Worm (Caenorhabditis elegans) whole organism, L4 larva: ENCODE data around the gene nhr-65.

ENCODE experiments used
- F26F4.8 ChIP-seq: fragments of 200-800 bp; sonication (Bioruptor generic); conservative IDR thresholded peaks from 2 replicates; pipeline ENCODE4 v1.3.6; 2022; ENCODE audit warnings: missing genetic modification characterization, missing compliant biosample characterization
- T26A8.4 ChIP-seq: fragments of 200-800 bp; sonication (Bioruptor generic); IDR thresholded peaks from 2 replicates; pipeline ENCODE4 v1.3.6; 2022; ENCODE audit warnings: missing genetic modification characterization, missing compliant biosample characterization
- ZK337.2 ChIP-seq: fragments of 200-800 bp; sonication (Bioruptor generic); IDR thresholded peaks from 2 replicates; pipeline ENCODE4 v1.3.6; 2022; ENCODE audit warnings: missing genetic modification reagents, missing genetic modification characterization, missing compliant biosample characterization
- aha-1 ChIP-seq: fragments of 150-350 bp; peaks from one replicate; lab custom pipeline; 2014; ENCODE audit warnings: missing biosample characterization, missing genetic modification characterization
- ceh-82 ChIP-seq: sonication (generic microtip); optimal IDR thresholded peaks from 2 replicates; lab custom pipeline; 2017; ENCODE audit warnings: missing biosample characterization, missing genetic modification characterization
- ces-1 ChIP-seq: fragments of 150-350 bp; sonication (generic microtip); optimal IDR thresholded peaks from 4 replicates; lab custom pipeline; 2014; ENCODE audit warnings: missing biosample characterization, missing genetic modification reagents, missing genetic modification characterization
- daf-8 ChIP-seq: fragments of 200-800 bp; sonication (Bioruptor generic); IDR thresholded peaks from 2 replicates; pipeline ENCODE4 v1.3.6; 2022; ENCODE audit warnings: missing genetic modification characterization, missing compliant biosample characterization
- dmd-6 ChIP-seq: fragments of 200-800 bp; sonication (Bioruptor generic); IDR thresholded peaks from 2 replicates; pipeline ENCODE4 v1.3.6; 2022; ENCODE audit warnings: missing genetic modification reagents, missing genetic modification characterization, missing compliant biosample characterization
- dmd-8 ChIP-seq: fragments of 200-800 bp; sonication (Bioruptor generic); IDR thresholded peaks from 2 replicates; pipeline ENCODE4 v1.3.6; 2022; ENCODE audit warnings: missing genetic modification characterization, missing compliant biosample characterization
- dve-1 ChIP-seq: sonication (generic microtip); optimal IDR thresholded peaks from 2 replicates; lab custom pipeline; 2017; ENCODE audit warnings: antibody characterized with exemption, mild to moderate bottlenecking, missing genetic modification characterization, missing compliant biosample characterization; ENCODE audit not compliant: insufficient read depth
- egl-43 ChIP-seq: fragments of 200-800 bp; sonication (Bioruptor generic); IDR thresholded peaks from 2 replicates; pipeline ENCODE4 v1.3.6; 2022; ENCODE audit warnings: missing genetic modification reagents, missing genetic modification characterization, missing compliant biosample characterization
- fkh-10 ChIP-seq: fragments of 150-350 bp; optimal IDR thresholded peaks from 2 replicates; lab custom pipeline; 2014; ENCODE audit warnings: missing biosample characterization, missing genetic modification reagents, missing genetic modification characterization
- gei-8 ChIP-seq: fragments of 200-800 bp; sonication (Bioruptor generic); optimal IDR thresholded peaks from 2 replicates; lab custom pipeline; 2018; ENCODE audit warnings: mild to moderate bottlenecking, missing genetic modification characterization, missing compliant biosample characterization
- hlh-11 ChIP-seq: fragments of 200-800 bp; sonication (Bioruptor generic); optimal IDR thresholded peaks from 2 replicates; lab custom pipeline; 2018; ENCODE audit warnings: mild to moderate bottlenecking, missing genetic modification characterization, missing compliant biosample characterization
- lin-13 ChIP-seq: fragments of 150-350 bp; optimal IDR thresholded peaks from 2 replicates; lab custom pipeline; 2014; ENCODE audit warnings: missing biosample characterization, missing genetic modification reagents, missing genetic modification characterization
- lsy-2 ChIP-seq, 2 experiments: fragments of 150-350 bp in 1 of 2; sonication (generic microtip) in 1 of 2; optimal IDR thresholded peaks; 2 replicates each; lab custom pipeline; 2014 to 2017; ENCODE audit warnings: missing biosample characterization in 2 of 2, missing genetic modification characterization in 2 of 2
- mdl-1 ChIP-seq, 2 experiments: fragments of 150-350 bp in 1 of 2; sonication (generic microtip) in 1 of 2; optimal IDR thresholded peaks; 2 replicates each; lab custom pipeline; 2014 to 2017; ENCODE audit warnings: missing biosample characterization in 2 of 2, missing genetic modification characterization in 2 of 2
- mep-1 ChIP-seq: fragments of 150-350 bp; sonication (generic microtip); optimal IDR thresholded peaks from 3 replicates; lab custom pipeline; 2014; ENCODE audit warnings: missing biosample characterization, missing genetic modification characterization
- mxl-3 ChIP-seq: fragments of 200-800 bp; sonication (Bioruptor generic); optimal IDR thresholded peaks from 2 replicates; lab custom pipeline; 2018; ENCODE audit warnings: mild to moderate bottlenecking, missing genetic modification characterization, missing compliant biosample characterization
- nhr-10 ChIP-seq: fragments of 150-350 bp; optimal IDR thresholded peaks from 2 replicates; lab custom pipeline; 2014; ENCODE audit warnings: missing biosample characterization, missing genetic modification characterization
- nhr-11 ChIP-seq: fragments of 150-350 bp; optimal IDR thresholded peaks from 2 replicates; lab custom pipeline; 2014; ENCODE audit warnings: missing biosample characterization, missing genetic modification characterization
- nhr-28 ChIP-seq: fragments of 150-350 bp; optimal IDR thresholded peaks from 2 replicates; lab custom pipeline; 2014; ENCODE audit warnings: missing biosample characterization, missing genetic modification characterization
- nhr-76 ChIP-seq: fragments of 150-350 bp; optimal IDR thresholded peaks from 2 replicates; lab custom pipeline; 2014; ENCODE audit warnings: missing biosample characterization, missing genetic modification characterization
- pha-4 ChIP-seq, 2 experiments: fragments of 150-350 bp in 1 of 2; fragments of 200-800 bp in 1 of 2; sonication (Bioruptor generic) in 1 of 2; IDR thresholded peaks in 1 of 2; optimal IDR thresholded peaks in 1 of 2; 2 replicates each; pipeline versions ENCODE4 v1.3.6 to Lab custom; 2014 to 2022; ENCODE audit warnings: missing genetic modification characterization in 2 of 2, missing genetic modification reagents in 2 of 2, missing biosample characterization in 1 of 2, missing compliant biosample characterization in 1 of 2
- php-3 ChIP-seq: fragments of 200-800 bp; sonication (Bioruptor generic); IDR thresholded peaks from 2 replicates; pipeline ENCODE4 v1.3.6; 2022; ENCODE audit warnings: missing genetic modification reagents, missing genetic modification characterization, missing compliant biosample characterization
- pqm-1 ChIP-seq: sonication (generic microtip); optimal IDR thresholded peaks from 2 replicates; lab custom pipeline; 2017; ENCODE audit warnings: missing biosample characterization, missing genetic modification characterization
- rbr-2 ChIP-seq: sonication (generic microtip); optimal IDR thresholded peaks from 2 replicates; lab custom pipeline; 2016; ENCODE audit warnings: missing genotype, missing genetic modification characterization, missing compliant biosample characterization
- sdz-12 ChIP-seq: fragments of 200-800 bp; sonication (Bioruptor generic); optimal IDR thresholded peaks from 2 replicates; lab custom pipeline; 2018; ENCODE audit warnings: mild to moderate bottlenecking, missing genetic modification characterization, missing compliant biosample characterization
- skn-1 ChIP-seq: fragments of 150-350 bp; optimal IDR thresholded peaks from 2 replicates; lab custom pipeline; 2014; ENCODE audit warnings: missing biosample characterization, missing genetic modification characterization
- snpc-4 ChIP-seq: fragments of 150-350 bp; optimal IDR thresholded peaks from 2 replicates; lab custom pipeline; 2014; ENCODE audit warnings: missing biosample characterization, missing genetic modification characterization
- tra-1 ChIP-seq: fragments of 200-800 bp; sonication (Bioruptor generic); IDR thresholded peaks from 2 replicates; pipeline ENCODE4 v1.3.6; 2022; ENCODE audit warnings: missing genetic modification reagents, missing genetic modification characterization, missing compliant biosample characterization
- unc-39 ChIP-seq: sonication (generic microtip); optimal IDR thresholded peaks from 2 replicates; lab custom pipeline; 2017; ENCODE audit warnings: missing biosample characterization, missing genetic modification characterization
- unc-62 ChIP-seq, 3 experiments: fragments of 150-350 bp in 1 of 3; sonication (generic microtip); optimal IDR thresholded peaks in 2 of 3; peaks in 1 of 3; 1 replicate in 1 of 3; 2 replicates in 2 of 3; lab custom pipeline; 2014 to 2017; ENCODE audit warnings: missing biosample characterization in 3 of 3, missing genetic modification characterization in 3 of 3, missing genetic modification reagents in 3 of 3, missing genotype in 1 of 3
- zip-2 ChIP-seq: fragments of 150-350 bp; optimal IDR thresholded peaks from 2 replicates; lab custom pipeline; 2014; ENCODE audit warnings: missing biosample characterization, missing genetic modification characterization

nhr-65 gene

ce11 chrV:18842468-18842867 lies 3.4 kb downstream of the nhr-65 start:
- TF ChIP-seq unc-62 (GFP tag; optimal IDR thresholded peaks at IDR 0.05 in 1 of 2; lab: Kevin White, UChicago) (peak in 1 of 2 experiments; percentile 50), unc-62 (tag; optimal IDR thresholded peaks at IDR 0.05; lab: Kevin White, UChicago) (no peak), lin-13 (no peak)
- TF ChIP-seq, all 104 proteins: peak for 1

- TF ChIP-seq ceh-82 (no peak), egl-43 (no peak)
These were observed 7.4 kb downstream of the nhr-65 start, which contains the start of gene nhr-230 for ce11 chrV:18846480-18846879. TSS of gene nhr-230 (plus strand) at chrV:18846780.

- no peak for TF ChIP-seq nhr-10
- no peak for TF ChIP-seq nhr-76 (tag; lab: Kevin White, UChicago)
- no peak for TF ChIP-seq sdz-12 (GFP tag; lab: Kevin White, UChicago)
- no peak for TF ChIP-seq unc-62 (GFP tag; optimal IDR thresholded peaks at IDR 0.05 in 1 of 2; lab: Kevin White, UChicago)
- TF ChIP-seq unc-62 (tag; optimal IDR thresholded peaks at IDR 0.05; lab: Kevin White, UChicago), result no peak
- TF ChIP-seq mxl-3 (GFP tag; lab: Kevin White, UChicago), result no peak
- no peak for TF ChIP-seq ZK337.2 (GFP tag; lab: Robert Waterston, UW)
- no peak for TF ChIP-seq daf-8 (GFP tag; lab: Robert Waterston, UW)
- TF ChIP-seq snpc-4, result no peak
- TF ChIP-seq lin-13, result no peak
- TF ChIP-seq fkh-10, result no peak
- no peak for TF ChIP-seq pha-4 (GFP tag; IDR thresholded peaks at IDR 0.05; lab: Robert Waterston, UW)
- TF ChIP-seq pha-4 (tag; optimal IDR thresholded peaks at IDR 0.05; lab: Kevin White, UChicago), result no peak
- TF ChIP-seq zip-2 (tag; lab: Kevin White, UChicago), result no peak
- no peak for TF ChIP-seq T26A8.4 (GFP tag; lab: Robert Waterston, UW)
- TF ChIP-seq skn-1 (tag; lab: Kevin White, UChicago), result no peak
- TF ChIP-seq gei-8, result no peak
- TF ChIP-seq F26F4.8 (GFP tag; lab: Robert Waterston, UW), result no peak
- TF ChIP-seq rbr-2, result no peak
These were observed 9.5 kb downstream of the nhr-65 start for ce11 chrV:18848578-18848977.

ce11 chrV:18854788-18855187 lies 15.7 kb downstream of the nhr-65 start:
- TF ChIP-seq nhr-11 (tag; lab: Kevin White, UChicago), result no peak
- peak; percentile 6 for TF ChIP-seq nhr-28

- TF ChIP-seq tra-1 (GFP tag; lab: Robert Waterston, UW), result no peak
- no peak for TF ChIP-seq mdl-1 (tag; optimal IDR thresholded peaks at IDR 0.05; lab: Kevin White, UChicago)
- no peak for TF ChIP-seq dmd-8 (GFP tag; lab: Robert Waterston, UW)
- peak in 1 of 2 experiments; percentile 1 for TF ChIP-seq unc-62 (GFP tag; optimal IDR thresholded peaks at IDR 0.05 in 1 of 2; lab: Kevin White, UChicago)
- no peak for TF ChIP-seq unc-62 (tag; optimal IDR thresholded peaks at IDR 0.05; lab: Kevin White, UChicago)
These were observed 20.0 kb downstream of the nhr-65 start, which contains the start of gene wars-1 for ce11 chrV:18859121-18859520. TSS of gene wars-1 (minus strand) at chrV:18859221.

ce11 chrV:18868517-18868916 lies 29.4 kb downstream of the nhr-65 start:
- TF ChIP-seq hlh-11 (peak; percentile 29), unc-39 (tag; lab: Kevin White, UChicago) (no peak), ces-1 (no peak), dve-1 (peak; percentile 56), mep-1 (tag; lab: Kevin White, UChicago) (peak; percentile 39), aha-1 (tag; lab: Kevin White, UChicago) (peak; percentile 13), nhr-28 (peak; percentile 49), pqm-1 (peak; percentile 13), php-3 (GFP tag; lab: Robert Waterston, UW) (0 out of 2 replicates have a peak, but pooled peaks have one; percentile 27), dmd-6 (GFP tag; lab: Robert Waterston, UW) (peak; percentile 21; the same call in 1 of the 2 replicates), mxl-3 (GFP tag; lab: Kevin White, UChicago) (peak; percentile 61), mdl-1 (tag; optimal IDR thresholded peaks at IDR 0.05; lab: Kevin White, UChicago) (peak in 1 of 2 experiments; percentile 21), lsy-2 (tag; optimal IDR thresholded peaks at IDR 0.05; lab: Kevin White, UChicago) (peak in 1 of 2 experiments; percentile 38), pha-4 (GFP tag; IDR thresholded peaks at IDR 0.05; lab: Robert Waterston, UW) (no peak), pha-4 (tag; optimal IDR thresholded peaks at IDR 0.05; lab: Kevin White, UChicago) (no peak)
- TF ChIP-seq, all 104 proteins: peak for 11
